Fruit fly (Drosophila melanogaster) whole organism, wandering third instar larva: Measurements from ENCODE around the gene msps.

Experiments used
- Abd-B ChIP-seq: fragments of >200 bp; optimal IDR thresholded peaks from 2 replicates; lab custom pipeline; 2017; ENCODE audit warnings: missing biosample characterization, missing genetic modification characterization
- CG32264 ChIP-seq: fragments of 200-800 bp; sonication (Bioruptor generic); optimal IDR thresholded peaks from 2 replicates; lab custom pipeline; 2016; ENCODE audit warnings: missing biosample characterization, missing genetic modification characterization
- CG9705 ChIP-seq: fragments of 200-800 bp; sonication (Bioruptor generic); optimal IDR thresholded peaks from 2 replicates; lab custom pipeline; 2018; ENCODE audit warnings: missing biosample characterization, mild to moderate bottlenecking, missing genetic modification characterization
- CrebA ChIP-seq: fragments of 200-800 bp; sonication (Bioruptor generic); optimal IDR thresholded peaks from 2 replicates; lab custom pipeline; 2016; ENCODE audit warnings: missing biosample characterization, mild to moderate bottlenecking, missing genetic modification characterization, borderline replicate concordance
- Dfd ChIP-seq: fragments of >200 bp; optimal IDR thresholded peaks from 2 replicates; lab custom pipeline; 2017; ENCODE audit warnings: missing biosample characterization, missing genetic modification characterization
- Dif ChIP-seq: fragments of 200-275, 200-300 bp; sonication (Bioruptor generic); optimal IDR thresholded peaks from 2 replicates; lab custom pipeline; 2018; ENCODE audit warnings: missing biosample characterization, missing genetic modification characterization; ENCODE audit not compliant: partially characterized antibody
- GATAd ChIP-seq: sonication (Bioruptor generic); optimal IDR thresholded peaks from 2 replicates; lab custom pipeline; 2016; ENCODE audit warnings: missing biosample characterization, missing genetic modification characterization
- HLH106 ChIP-seq: fragments of 200-800 bp; optimal IDR thresholded peaks from 3 replicates; lab custom pipeline; 2019; ENCODE audit warnings: missing biosample characterization, mild to moderate bottlenecking, missing genetic modification characterization, moderate library complexity
- Hnf4 ChIP-seq: fragments of 200-800 bp; sonication (Bioruptor generic); optimal IDR thresholded peaks from 2 replicates; lab custom pipeline; 2016; ENCODE audit warnings: missing biosample characterization, mild to moderate bottlenecking, missing genetic modification characterization
- Mio ChIP-seq: sonication (Bioruptor generic); optimal IDR thresholded peaks from 2 replicates; lab custom pipeline; 2016; ENCODE audit warnings: missing biosample characterization, missing genetic modification characterization
- Myc ChIP-seq: fragments of >200 bp; optimal IDR thresholded peaks from 2 replicates; lab custom pipeline; 2017
- N ChIP-seq: fragments of >200 bp; optimal IDR thresholded peaks from 2 replicates; lab custom pipeline; 2018; ENCODE audit warnings: missing biosample characterization, missing external identifiers, missing genetic modification characterization
- OdsH ChIP-seq: fragments of 200-800 bp; sonication (Bioruptor generic); optimal IDR thresholded peaks from 2 replicates; lab custom pipeline; 2016; ENCODE audit warnings: missing biosample characterization, mild to moderate bottlenecking, missing genetic modification characterization
- Rel ChIP-seq, 2 experiments: fragments of 200-800 bp; sonication (Bioruptor generic) in 1 of 2; optimal IDR thresholded peaks; 2 replicates in 1 of 2; 3 replicates in 1 of 2; lab custom pipeline; 2016 to 2019; ENCODE audit warnings: mild to moderate bottlenecking in 2 of 2, missing biosample characterization in 2 of 2, missing genetic modification characterization in 2 of 2, moderate library complexity in 1 of 2
- Sp1 ChIP-seq: fragments of 200-800 bp; sonication (Bioruptor generic); optimal IDR thresholded peaks from 3 replicates; lab custom pipeline; 2019; ENCODE audit warnings: missing biosample characterization, mild to moderate bottlenecking, missing genetic modification characterization, moderate library complexity
- Vsx2 ChIP-seq: fragments of 200-300, 225-300 bp; sonication (Bioruptor generic); optimal IDR thresholded peaks from 2 replicates; lab custom pipeline; 2018; ENCODE audit warnings: missing biosample characterization, missing genetic modification characterization; ENCODE audit not compliant: partially characterized antibody
- br ChIP-seq: fragments of 200-800 bp; sonication (Bioruptor generic); optimal IDR thresholded peaks from 2 replicates; lab custom pipeline; 2016; ENCODE audit warnings: missing biosample characterization, missing genetic modification characterization
- brk ChIP-seq: fragments of 200-800 bp; sonication (Bioruptor generic); optimal IDR thresholded peaks from 2 replicates; lab custom pipeline; 2016; ENCODE audit warnings: missing biosample characterization, mild to moderate bottlenecking, missing genetic modification characterization
- dl ChIP-seq, 2 experiments: fragments of 175-275, 200-275 bp in 1 of 2; fragments of 200-275 bp in 1 of 2; sonication (Bioruptor generic); optimal IDR thresholded peaks; lab custom pipeline; 2018; ENCODE audit warnings: mild to moderate bottlenecking in 2 of 2, missing biosample characterization in 2 of 2, missing genetic modification characterization in 2 of 2, moderate library complexity in 2 of 2; ENCODE audit not compliant: partially characterized antibody in 2 of 2, insufficient read depth in 1 of 2
- dmrt93B ChIP-seq: fragments of 200-800 bp; sonication (Bioruptor generic); optimal IDR thresholded peaks from 2 replicates; lab custom pipeline; 2018; ENCODE audit warnings: missing biosample characterization, mild to moderate bottlenecking, missing genetic modification characterization
- dsf ChIP-seq: sonication (Bioruptor generic); optimal IDR thresholded peaks from 2 replicates; lab custom pipeline; 2016; ENCODE audit warnings: missing biosample characterization, missing genetic modification characterization, borderline replicate concordance
- ey ChIP-seq: fragments of 200-800 bp; sonication (Bioruptor generic); optimal IDR thresholded peaks from 2 replicates; lab custom pipeline; 2016; ENCODE audit warnings: missing biosample characterization, missing genetic modification characterization
- foxo ChIP-seq, 2 experiments: fragments of 200-800 bp; sonication (Bioruptor generic); optimal IDR thresholded peaks; 2 replicates in 1 of 2; 3 replicates in 1 of 2; lab custom pipeline; 2016 to 2017; ENCODE audit warnings: missing biosample characterization in 2 of 2, missing genetic modification characterization in 2 of 2
- h ChIP-seq: fragments of 200-800 bp; sonication (Bioruptor generic); optimal IDR thresholded peaks from 3 replicates; lab custom pipeline; 2016; ENCODE audit warnings: missing biosample characterization, mild to moderate bottlenecking, missing genetic modification characterization
- jim ChIP-seq: fragments of 175-275, 200-325 bp; sonication (Bioruptor generic); optimal IDR thresholded peaks from 2 replicates; lab custom pipeline; 2016; ENCODE audit warnings: missing biosample characterization, mild to moderate bottlenecking, missing genetic modification characterization
- psq ChIP-seq: fragments of 200-800 bp; sonication (Bioruptor generic); optimal IDR thresholded peaks from 3 replicates; lab custom pipeline; 2017; ENCODE audit warnings: missing biosample characterization, mild to moderate bottlenecking, missing genetic modification characterization, moderate library complexity
- rgr ChIP-seq: fragments of 200-800 bp; sonication (Bioruptor generic); optimal IDR thresholded peaks from 3 replicates; lab custom pipeline; 2016; ENCODE audit warnings: missing biosample characterization, mild to moderate bottlenecking, missing genetic modification characterization
- sage ChIP-seq: fragments of 200-800 bp; sonication (Bioruptor generic); optimal IDR thresholded peaks from 2 replicates; lab custom pipeline; 2016; ENCODE audit warnings: missing biosample characterization, mild to moderate bottlenecking, missing genetic modification characterization
- sv ChIP-seq: fragments of 200-800 bp; sonication (Bioruptor generic); optimal IDR thresholded peaks from 3 replicates; lab custom pipeline; 2016; ENCODE audit warnings: missing biosample characterization, missing genetic modification characterization
- tai ChIP-seq: sonication (Bioruptor generic); optimal IDR thresholded peaks from 2 replicates; lab custom pipeline; 2016; ENCODE audit warnings: missing biosample characterization, missing genetic modification characterization
- usp ChIP-seq: fragments of >200 bp; optimal IDR thresholded peaks from 2 replicates; lab custom pipeline; 2017; ENCODE audit warnings: missing biosample characterization, missing genetic modification characterization
- woc ChIP-seq: sonication (Bioruptor generic); optimal IDR thresholded peaks from 2 replicates; lab custom pipeline; 2016; ENCODE audit warnings: missing biosample characterization, mild to moderate bottlenecking, missing genetic modification characterization

msps gene

DNA sequence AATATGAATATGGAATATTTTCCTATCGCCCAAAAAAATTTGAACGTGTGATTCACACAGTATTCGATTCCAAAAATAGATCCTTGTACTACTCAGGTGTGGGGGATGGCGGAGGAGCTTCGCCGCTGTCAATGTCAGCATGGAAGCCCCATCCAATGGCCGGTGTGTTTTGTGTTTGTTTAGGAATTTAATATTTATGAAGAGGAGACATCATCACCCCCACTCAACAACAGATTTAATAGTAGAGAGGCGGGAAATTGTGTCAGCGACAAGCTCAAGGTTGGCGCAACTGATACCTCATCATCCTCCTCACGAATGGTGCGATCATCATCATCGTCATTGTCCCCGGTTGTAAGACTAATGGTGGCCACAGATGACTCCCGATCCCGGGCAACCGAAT lies 23.5 kb downstream of the msps start:
- TF ChIP-seq CG9705 (GFP tag; lab: Kevin White, UChicago) = no peak
- no peak for TF ChIP-seq GATAd (GFP tag; lab: Kevin White, UChicago)
- no peak for TF ChIP-seq ey (GFP tag; lab: Kevin White, UChicago)

DNA sequence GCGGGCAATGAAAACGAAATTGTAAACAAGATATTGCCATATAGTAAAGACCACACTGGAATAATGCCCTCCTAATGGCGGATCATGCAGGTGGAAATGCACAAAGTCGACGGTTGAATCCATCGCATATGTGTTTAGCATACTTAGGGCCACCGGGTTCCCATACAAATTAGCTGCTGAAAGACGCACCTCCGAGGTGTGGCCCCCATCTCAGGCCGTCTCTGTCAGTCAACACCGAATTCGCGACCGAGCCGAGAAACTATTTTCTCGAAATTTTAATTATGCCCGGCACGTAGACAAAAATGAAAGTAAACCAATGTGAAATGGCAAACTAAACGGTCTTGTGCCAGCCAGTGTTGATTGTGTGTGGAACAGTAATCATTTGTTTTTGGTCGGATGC lies 27.6 kb downstream of the msps start:
- no peak for TF ChIP-seq br (GFP tag; lab: Kevin White, UChicago)
- no peak for TF ChIP-seq CG32264 (GFP tag; lab: Kevin White, UChicago)
- TF ChIP-seq GATAd (GFP tag; lab: Kevin White, UChicago) = no peak
- TF ChIP-seq h (GFP tag; lab: Kevin White, UChicago) = no peak
- no peak for TF ChIP-seq Abd-B (GFP tag; lab: Kevin White, UChicago)
- no peak for TF ChIP-seq jim (GFP tag; lab: Kevin White, UChicago)
- TF ChIP-seq Mio (GFP tag; lab: Kevin White, UChicago) = no peak
- no peak for TF ChIP-seq Hnf4 (GFP tag; lab: Kevin White, UChicago)
- TF ChIP-seq Dif = no peak
- TF ChIP-seq HLH106 (tag; lab: Kevin White, UChicago) = no peak
- no peak for TF ChIP-seq woc
- no peak for TF ChIP-seq Sp1
- no peak for TF ChIP-seq Myc
- TF ChIP-seq psq = no peak
- TF ChIP-seq dl (GFP tag; optimal IDR thresholded peaks at IDR 0.05; lab: Kevin White, UChicago; ENCODE audit: insufficient read depth in 1 of 2, partially characterized antibody in 2 of 2) = no peak
- TF ChIP-seq, all 38 proteins: peak for 0

DNA sequence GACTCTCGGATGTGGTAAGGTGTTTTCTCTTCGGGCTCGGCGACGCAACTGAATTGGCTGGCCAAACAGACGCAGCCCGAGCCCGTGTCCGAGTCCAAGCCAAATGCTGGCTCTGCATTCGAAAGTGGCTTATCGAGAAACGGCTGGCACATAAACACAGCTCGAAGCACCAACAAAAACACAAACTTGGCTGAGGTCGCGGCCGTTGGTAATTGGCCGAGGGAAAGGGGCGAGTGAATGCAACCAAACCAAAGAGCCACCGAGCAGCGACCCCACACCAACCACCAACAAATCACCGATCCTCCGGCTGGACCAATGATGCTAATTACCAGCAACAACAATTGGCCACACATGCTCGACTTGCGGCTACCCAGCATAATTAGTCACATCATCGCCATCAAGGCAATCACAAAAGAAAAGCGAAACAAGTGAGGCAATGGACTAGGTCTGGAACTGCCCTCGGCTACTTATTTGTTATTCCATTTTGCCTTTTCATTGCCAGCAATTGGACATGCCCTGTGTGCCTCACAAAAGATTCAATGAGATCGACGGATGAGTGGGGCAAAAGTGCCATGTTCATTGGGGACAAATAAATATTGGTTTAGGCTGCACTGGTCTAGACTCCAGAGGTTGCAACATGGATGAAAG lies 30.5 kb downstream of the msps start, which contains the start of gene CG32855:
TSS of gene CG32855 (minus strand) at position 51 of the 648 bp plus-strand sequence.
- no peak for TF ChIP-seq Vsx2
- no peak for TF ChIP-seq brk (GFP tag; lab: Kevin White, UChicago)
- no peak for TF ChIP-seq Myc
- no peak for TF ChIP-seq jim (GFP tag; lab: Kevin White, UChicago)
- no peak for TF ChIP-seq GATAd (GFP tag; lab: Kevin White, UChicago)
- TF ChIP-seq Rel (GFP tag; optimal IDR thresholded peaks at IDR 0.05; lab: Kevin White, UChicago) = no peak
- no peak for TF ChIP-seq Rel (tag; optimal IDR thresholded peaks at IDR 0.05; lab: Kevin White, UChicago)
- no peak for TF ChIP-seq rgr (GFP tag; lab: Kevin White, UChicago)
- no peak for TF ChIP-seq psq
- TF ChIP-seq CrebA (GFP tag; lab: Kevin White, UChicago) = no peak
- no peak for TF ChIP-seq CG32264 (GFP tag; lab: Kevin White, UChicago)
- TF ChIP-seq ey (GFP tag; lab: Kevin White, UChicago) = no peak
- no peak for TF ChIP-seq usp (GFP tag; lab: Kevin White, UChicago)
- TF ChIP-seq dl (GFP tag; optimal IDR thresholded peaks at IDR 0.05; lab: Kevin White, UChicago; ENCODE audit: insufficient read depth in 1 of 2, partially characterized antibody in 2 of 2) = no peak
- TF ChIP-seq dmrt93B = no peak

DNA sequence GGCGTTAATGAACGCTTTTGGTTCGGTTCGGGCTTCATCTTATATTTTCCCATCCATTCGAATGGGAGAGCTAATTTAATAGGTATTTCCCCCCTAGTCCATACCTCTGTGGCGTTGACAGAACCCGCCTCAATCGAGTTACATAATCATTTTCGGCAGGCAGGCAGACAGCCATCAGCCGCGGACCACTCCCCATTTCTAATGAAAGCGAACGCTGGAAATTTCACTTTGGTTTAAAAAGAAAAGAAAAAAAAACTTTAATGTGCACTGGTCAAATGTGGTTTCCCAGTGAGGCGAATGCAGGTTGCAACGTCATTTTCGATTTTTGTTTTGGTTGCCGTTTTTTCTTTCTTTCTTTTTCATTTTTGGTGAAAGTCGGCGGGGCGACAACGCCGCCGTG lies 31.8 kb downstream of the msps start:
- no peak for TF ChIP-seq CrebA (GFP tag; lab: Kevin White, UChicago)

DNA sequence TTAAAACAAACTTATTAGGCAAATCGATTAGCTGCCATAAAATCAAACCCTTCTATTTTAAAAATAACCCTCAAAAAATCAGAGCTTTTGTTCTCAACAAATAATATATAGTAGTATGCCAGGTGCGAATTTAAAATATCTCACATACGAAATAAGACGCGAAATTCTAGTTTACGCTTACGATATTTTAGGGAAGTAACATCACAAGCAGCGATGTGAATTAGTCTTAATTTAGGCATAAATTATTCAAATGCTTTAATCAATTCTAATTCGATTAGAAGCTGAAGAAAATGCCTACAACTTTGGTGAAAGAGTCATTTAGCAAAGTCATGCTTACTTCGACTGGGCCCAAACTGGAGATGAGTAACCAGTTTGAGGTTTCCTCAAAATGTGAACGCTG lies 33.0 kb downstream of the msps start, which contains the start of gene sxe2:
TSS of gene sxe2 (plus strand) at position 301 of the 400 bp plus-strand sequence.
- no peak for TF ChIP-seq tai (GFP tag; lab: Kevin White, UChicago)
- TF ChIP-seq Mio (GFP tag; lab: Kevin White, UChicago) = no peak
- no peak for TF ChIP-seq Dfd (GFP tag; lab: Kevin White, UChicago)
- TF ChIP-seq N (GFP tag; lab: Kevin White, UChicago) = no peak
- no peak for TF ChIP-seq sv
- TF ChIP-seq sage (GFP tag; lab: Kevin White, UChicago) = no peak
- no peak for TF ChIP-seq OdsH (GFP tag; lab: Kevin White, UChicago)
- TF ChIP-seq Abd-B (GFP tag; lab: Kevin White, UChicago) = no peak
- TF ChIP-seq Sp1 = no peak
- TF ChIP-seq foxo (GFP tag; optimal IDR thresholded peaks at IDR 0.05; lab: Kevin White, UChicago) = no peak
- TF ChIP-seq usp (GFP tag; lab: Kevin White, UChicago) = no peak
- no peak for TF ChIP-seq dsf (GFP tag; lab: Kevin White, UChicago)
- TF ChIP-seq rgr (GFP tag; lab: Kevin White, UChicago) = no peak
- TF ChIP-seq Myc = no peak
